Fruit fly (Drosophila melanogaster) whole organism, wandering third instar larva: Measurements from ENCODE around the gene msl-3.

ENCODE experiments used
- Abd-B ChIP-seq: fragments of >200 bp; optimal IDR thresholded peaks from 2 replicates; lab custom pipeline; 2017; ENCODE audit warnings: missing biosample characterization, missing genetic modification characterization
- CG32264 ChIP-seq: fragments of 200-800 bp; sonication (Bioruptor generic); optimal IDR thresholded peaks from 2 replicates; lab custom pipeline; 2016; ENCODE audit warnings: missing biosample characterization, missing genetic modification characterization
- CG9705 ChIP-seq: fragments of 200-800 bp; sonication (Bioruptor generic); optimal IDR thresholded peaks from 2 replicates; lab custom pipeline; 2018; ENCODE audit warnings: missing biosample characterization, mild to moderate bottlenecking, missing genetic modification characterization
- CrebA ChIP-seq: fragments of 200-800 bp; sonication (Bioruptor generic); optimal IDR thresholded peaks from 2 replicates; lab custom pipeline; 2016; ENCODE audit warnings: missing biosample characterization, mild to moderate bottlenecking, missing genetic modification characterization, borderline replicate concordance
- Dfd ChIP-seq: fragments of >200 bp; optimal IDR thresholded peaks from 2 replicates; lab custom pipeline; 2017; ENCODE audit warnings: missing biosample characterization, missing genetic modification characterization
- Dif ChIP-seq: fragments of 200-275, 200-300 bp; sonication (Bioruptor generic); optimal IDR thresholded peaks from 2 replicates; lab custom pipeline; 2018; ENCODE audit warnings: missing biosample characterization, missing genetic modification characterization; ENCODE audit not compliant: partially characterized antibody
- GATAd ChIP-seq: sonication (Bioruptor generic); optimal IDR thresholded peaks from 2 replicates; lab custom pipeline; 2016; ENCODE audit warnings: missing biosample characterization, missing genetic modification characterization
- HLH106 ChIP-seq: fragments of 200-800 bp; optimal IDR thresholded peaks from 3 replicates; lab custom pipeline; 2019; ENCODE audit warnings: missing biosample characterization, mild to moderate bottlenecking, missing genetic modification characterization, moderate library complexity
- Hnf4 ChIP-seq: fragments of 200-800 bp; sonication (Bioruptor generic); optimal IDR thresholded peaks from 2 replicates; lab custom pipeline; 2016; ENCODE audit warnings: missing biosample characterization, mild to moderate bottlenecking, missing genetic modification characterization
- Hr83 ChIP-seq: fragments of 200-300 bp; sonication (Bioruptor generic); optimal IDR thresholded peaks from 2 replicates; lab custom pipeline; 2016; ENCODE audit warnings: missing biosample characterization, mild to moderate bottlenecking, missing genetic modification characterization, moderate library complexity; ENCODE audit not compliant: poor library complexity, severe bottlenecking
- Mio ChIP-seq: sonication (Bioruptor generic); optimal IDR thresholded peaks from 2 replicates; lab custom pipeline; 2016; ENCODE audit warnings: missing biosample characterization, missing genetic modification characterization
- Myc ChIP-seq: fragments of >200 bp; optimal IDR thresholded peaks from 2 replicates; lab custom pipeline; 2017
- N ChIP-seq: fragments of >200 bp; optimal IDR thresholded peaks from 2 replicates; lab custom pipeline; 2018; ENCODE audit warnings: missing biosample characterization, missing external identifiers, missing genetic modification characterization
- OdsH ChIP-seq: fragments of 200-800 bp; sonication (Bioruptor generic); optimal IDR thresholded peaks from 2 replicates; lab custom pipeline; 2016; ENCODE audit warnings: missing biosample characterization, mild to moderate bottlenecking, missing genetic modification characterization
- Rel ChIP-seq, 2 experiments: fragments of 200-800 bp; sonication (Bioruptor generic) in 1 of 2; optimal IDR thresholded peaks; 2 replicates in 1 of 2; 3 replicates in 1 of 2; lab custom pipeline; 2016 to 2019; ENCODE audit warnings: mild to moderate bottlenecking in 2 of 2, missing biosample characterization in 2 of 2, missing genetic modification characterization in 2 of 2, moderate library complexity in 1 of 2
- Sp1 ChIP-seq: fragments of 200-800 bp; sonication (Bioruptor generic); optimal IDR thresholded peaks from 3 replicates; lab custom pipeline; 2019; ENCODE audit warnings: missing biosample characterization, mild to moderate bottlenecking, missing genetic modification characterization, moderate library complexity
- Vsx2 ChIP-seq: fragments of 200-300, 225-300 bp; sonication (Bioruptor generic); optimal IDR thresholded peaks from 2 replicates; lab custom pipeline; 2018; ENCODE audit warnings: missing biosample characterization, missing genetic modification characterization; ENCODE audit not compliant: partially characterized antibody
- brk ChIP-seq: fragments of 200-800 bp; sonication (Bioruptor generic); optimal IDR thresholded peaks from 2 replicates; lab custom pipeline; 2016; ENCODE audit warnings: missing biosample characterization, mild to moderate bottlenecking, missing genetic modification characterization
- dl ChIP-seq, 2 experiments: fragments of 175-275, 200-275 bp in 1 of 2; fragments of 200-275 bp in 1 of 2; sonication (Bioruptor generic); optimal IDR thresholded peaks; lab custom pipeline; 2018; ENCODE audit warnings: mild to moderate bottlenecking in 2 of 2, missing biosample characterization in 2 of 2, missing genetic modification characterization in 2 of 2, moderate library complexity in 2 of 2; ENCODE audit not compliant: partially characterized antibody in 2 of 2, insufficient read depth in 1 of 2
- dmrt93B ChIP-seq: fragments of 200-800 bp; sonication (Bioruptor generic); optimal IDR thresholded peaks from 2 replicates; lab custom pipeline; 2018; ENCODE audit warnings: missing biosample characterization, mild to moderate bottlenecking, missing genetic modification characterization
- ey ChIP-seq: fragments of 200-800 bp; sonication (Bioruptor generic); optimal IDR thresholded peaks from 2 replicates; lab custom pipeline; 2016; ENCODE audit warnings: missing biosample characterization, missing genetic modification characterization
- foxo ChIP-seq, 2 experiments: fragments of 200-800 bp; sonication (Bioruptor generic); optimal IDR thresholded peaks; 2 replicates in 1 of 2; 3 replicates in 1 of 2; lab custom pipeline; 2016 to 2017; ENCODE audit warnings: missing biosample characterization in 2 of 2, missing genetic modification characterization in 2 of 2
- fru ChIP-seq: fragments of 200-800 bp; sonication (Bioruptor generic); optimal IDR thresholded peaks from 3 replicates; lab custom pipeline; 2016; ENCODE audit warnings: missing biosample characterization, mild to moderate bottlenecking, missing genetic modification characterization
- h ChIP-seq: fragments of 200-800 bp; sonication (Bioruptor generic); optimal IDR thresholded peaks from 3 replicates; lab custom pipeline; 2016; ENCODE audit warnings: missing biosample characterization, mild to moderate bottlenecking, missing genetic modification characterization
- jim ChIP-seq: fragments of 175-275, 200-325 bp; sonication (Bioruptor generic); optimal IDR thresholded peaks from 2 replicates; lab custom pipeline; 2016; ENCODE audit warnings: missing biosample characterization, mild to moderate bottlenecking, missing genetic modification characterization
- pan ChIP-seq: fragments of >200 bp; optimal IDR thresholded peaks from 2 replicates; lab custom pipeline; 2017
- psq ChIP-seq: fragments of 200-800 bp; sonication (Bioruptor generic); optimal IDR thresholded peaks from 3 replicates; lab custom pipeline; 2017; ENCODE audit warnings: missing biosample characterization, mild to moderate bottlenecking, missing genetic modification characterization, moderate library complexity
- rgr ChIP-seq: fragments of 200-800 bp; sonication (Bioruptor generic); optimal IDR thresholded peaks from 3 replicates; lab custom pipeline; 2016; ENCODE audit warnings: missing biosample characterization, mild to moderate bottlenecking, missing genetic modification characterization
- sage ChIP-seq: fragments of 200-800 bp; sonication (Bioruptor generic); optimal IDR thresholded peaks from 2 replicates; lab custom pipeline; 2016; ENCODE audit warnings: missing biosample characterization, mild to moderate bottlenecking, missing genetic modification characterization
- sv ChIP-seq: fragments of 200-800 bp; sonication (Bioruptor generic); optimal IDR thresholded peaks from 3 replicates; lab custom pipeline; 2016; ENCODE audit warnings: missing biosample characterization, missing genetic modification characterization
- tai ChIP-seq: sonication (Bioruptor generic); optimal IDR thresholded peaks from 2 replicates; lab custom pipeline; 2016; ENCODE audit warnings: missing biosample characterization, missing genetic modification characterization
- usp ChIP-seq: fragments of >200 bp; optimal IDR thresholded peaks from 2 replicates; lab custom pipeline; 2017; ENCODE audit warnings: missing biosample characterization, missing genetic modification characterization

Gene msl-3

dm6 chr3L:7125289-7125955, at the start of gene msl-3, which contains the start of gene BBS1:
msl-3 (minus strand) TSS chr3L:7125533.
BBS1 (plus strand) TSS chr3L:7125905.
- TF ChIP-seq Rel (GFP tag; optimal IDR thresholded peaks at IDR 0.05; lab: Kevin White, UChicago) (no peak), Rel (tag; optimal IDR thresholded peaks at IDR 0.05; lab: Kevin White, UChicago) (peak; percentile 66), pan (lab: Kevin White, UChicago) (no peak)

DNA sequence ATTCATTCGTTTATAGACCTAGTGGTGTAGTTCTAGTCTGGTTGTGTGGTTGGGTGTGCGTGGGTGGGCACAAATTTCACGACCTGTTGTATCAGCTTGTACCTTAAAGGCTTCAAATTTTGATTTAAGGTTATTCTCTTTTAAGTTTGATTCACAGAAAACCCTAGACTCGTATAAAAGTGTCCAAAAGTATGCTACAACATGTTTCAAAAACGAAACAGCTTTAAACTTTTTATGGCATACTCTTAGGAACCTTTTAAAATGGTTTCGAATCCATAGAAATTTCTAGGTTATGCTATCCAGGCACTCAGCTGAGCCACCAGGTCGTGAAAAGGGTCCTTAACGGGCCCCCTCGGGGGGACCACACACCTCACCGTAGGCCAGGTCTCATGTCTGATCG, 36.6 kb upstream of the msl-3 start:
- TF ChIP-seq sv (GFP tag; lab: Kevin White, UChicago) (no peak), Dfd (GFP tag; lab: Kevin White, UChicago) (no peak)

- TF ChIP-seq psq (no peak), Dfd (GFP tag; lab: Kevin White, UChicago) (peak; percentile 93)
Measured at dm6 chr3L:7161310-7161709, 36.0 kb upstream of the msl-3 start.

DNA sequence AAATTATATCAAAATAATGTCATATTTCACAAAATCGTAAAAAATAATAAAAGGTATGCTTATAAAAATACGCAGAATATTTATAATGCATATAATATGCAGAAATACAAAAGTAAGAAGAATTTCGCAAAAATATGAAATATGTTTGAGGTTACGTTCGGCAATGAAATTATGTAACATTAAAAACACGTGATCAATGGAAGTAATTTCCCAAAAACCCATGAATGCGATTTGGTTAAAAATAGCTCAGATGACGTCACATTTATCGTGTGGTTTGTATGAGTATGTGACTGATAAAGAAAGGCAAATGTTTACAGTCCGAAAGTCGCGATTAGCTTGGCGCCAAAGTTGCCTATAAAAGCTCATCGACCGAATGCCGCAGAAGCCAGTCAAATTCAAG, 32.4 kb upstream of the msl-3 start, which contains the start of gene CG8620:
Gene CG8620 (plus strand): TSS at position 387 of the 400 bp plus-strand sequence.
- TF ChIP-seq HLH106 (tag; lab: Kevin White, UChicago) (no peak), Rel (GFP tag; optimal IDR thresholded peaks at IDR 0.05; lab: Kevin White, UChicago) (no peak), Rel (tag; optimal IDR thresholded peaks at IDR 0.05; lab: Kevin White, UChicago) (peak; percentile 31)

dm6 chr3L:7156890-7157289, 31.6 kb upstream of the msl-3 start, which contains the start of gene corn:
corn (minus strand) TSS chr3L:7157073.
- TF ChIP-seq Rel (GFP tag; optimal IDR thresholded peaks at IDR 0.05; lab: Kevin White, UChicago) (no peak), Rel (tag; optimal IDR thresholded peaks at IDR 0.05; lab: Kevin White, UChicago) (peak; percentile 29), Vsx2 (peak; percentile 52), pan (lab: Kevin White, UChicago) (no peak), Hnf4 (GFP tag; lab: Kevin White, UChicago) (peak; percentile 31), CrebA (peak; percentile 57), Hr83 (peak; percentile 8), rgr (GFP tag; lab: Kevin White, UChicago) (no peak), Dif (GFP tag; lab: Kevin White, UChicago) (no peak), h (GFP tag; lab: Kevin White, UChicago) (peak; percentile 11), CG32264 (GFP tag; lab: Kevin White, UChicago) (no peak)

dm6 chr3L:7156239-7156638, 30.9 kb upstream of the msl-3 start:
- TF ChIP-seq CG9705 (GFP tag; lab: Kevin White, UChicago) (no peak), sage (GFP tag; lab: Kevin White, UChicago) (no peak), Dif (GFP tag; lab: Kevin White, UChicago) (no peak), jim (GFP tag; lab: Kevin White, UChicago) (no peak), OdsH (GFP tag; lab: Kevin White, UChicago) (no peak), dmrt93B (GFP tag; lab: Kevin White, UChicago) (no peak), fru (no peak), N (GFP tag; lab: Kevin White, UChicago) (no peak)

dm6 chr3L:7155522-7155978, 30.2 kb upstream of the msl-3 start:
- TF ChIP-seq foxo (GFP tag; optimal IDR thresholded peaks at IDR 0.05; lab: Kevin White, UChicago), result peak in 1 of 2 experiments; percentile 56
- TF ChIP-seq Abd-B, result no peak
- no peak for TF ChIP-seq Vsx2
- no peak for TF ChIP-seq CG32264 (GFP tag; lab: Kevin White, UChicago)
- no peak for TF ChIP-seq Rel (GFP tag; optimal IDR thresholded peaks at IDR 0.05; lab: Kevin White, UChicago)
- no peak for TF ChIP-seq Rel (tag; optimal IDR thresholded peaks at IDR 0.05; lab: Kevin White, UChicago)
- TF ChIP-seq Hnf4 (GFP tag; lab: Kevin White, UChicago), result peak; percentile 32
- no peak for TF ChIP-seq sv (GFP tag; lab: Kevin White, UChicago)
- TF ChIP-seq Mio, result no peak
- TF ChIP-seq CrebA, result no peak
- TF ChIP-seq dl (GFP tag; optimal IDR thresholded peaks at IDR 0.05; lab: Kevin White, UChicago; ENCODE audit: insufficient read depth in 1 of 2, partially characterized antibody in 2 of 2), result no peak
- TF ChIP-seq fru, result peak; percentile 59
- no peak for TF ChIP-seq pan (lab: Kevin White, UChicago)
- peak; percentile 47 for TF ChIP-seq psq
- no peak for TF ChIP-seq Myc
- no peak for TF ChIP-seq jim (GFP tag; lab: Kevin White, UChicago)
- TF ChIP-seq N (GFP tag; lab: Kevin White, UChicago), result no peak
- no peak for TF ChIP-seq brk
- no peak for TF ChIP-seq Dif (GFP tag; lab: Kevin White, UChicago)
- TF ChIP-seq Sp1, result peak; percentile 52
- no peak for TF ChIP-seq GATAd (GFP tag; lab: Kevin White, UChicago)
- TF ChIP-seq rgr (GFP tag; lab: Kevin White, UChicago), result peak; percentile 44
- peak; percentile 36 for TF ChIP-seq dmrt93B (GFP tag; lab: Kevin White, UChicago)
- peak; percentile 47 for TF ChIP-seq ey (GFP tag; lab: Kevin White, UChicago)
- no peak for TF ChIP-seq usp (GFP tag; lab: Kevin White, UChicago)
- TF ChIP-seq tai (GFP tag; lab: Kevin White, UChicago), result no peak
- peak; percentile 35 for TF ChIP-seq OdsH (GFP tag; lab: Kevin White, UChicago)
